Worm (Caenorhabditis elegans): ENCODE results near the gene F58F12.4.

DNA sequence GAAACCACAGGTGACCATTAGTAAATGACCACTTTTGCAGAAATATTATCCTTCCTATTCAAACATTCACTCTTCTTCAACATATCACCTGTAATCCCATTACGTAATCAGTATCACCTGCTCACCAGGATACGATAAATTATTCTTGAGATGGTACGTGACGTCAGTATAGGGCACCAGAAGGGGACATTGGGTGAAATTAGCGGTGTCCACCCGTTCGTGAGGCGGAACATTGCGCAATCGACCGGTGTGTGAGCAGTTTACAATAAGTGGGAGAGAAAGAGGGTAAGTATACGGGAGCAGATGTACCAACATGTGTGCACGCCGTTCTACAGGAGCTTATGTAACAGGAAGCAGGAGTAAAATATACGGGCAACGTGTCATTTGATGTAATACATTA lies 31.4 kb downstream of the F58F12.4 start:
- TF ChIP-seq dao-5 (tag; optimal IDR thresholded peaks at IDR 0.05) (no peak), W03F9.2 (tag; optimal IDR thresholded peaks at IDR 0.05) (no peak)

All from whole organism, L4/young adult.